Worm (Caenorhabditis elegans) whole organism, late embryonic: Measurements from ENCODE around the gene set-30.

Experiments used
- C38D4.7 ChIP-seq: fragments of 200-800 bp; sonication (Bioruptor generic); optimal IDR thresholded peaks from 2 replicates; lab custom pipeline; 2018; ENCODE audit warnings: mild to moderate bottlenecking, missing genetic modification characterization, moderate library complexity, missing compliant biosample characterization
- F13H6.1 ChIP-seq: sonication (generic microtip); optimal IDR thresholded peaks from 2 replicates; lab custom pipeline; 2016; ENCODE audit warnings: missing genetic modification characterization, missing compliant biosample characterization
- K02D7.2 ChIP-seq: sonication (generic microtip); optimal IDR thresholded peaks from 2 replicates; lab custom pipeline; 2017; ENCODE audit warnings: mild to moderate bottlenecking, missing genetic modification characterization, missing compliant biosample characterization
- T23F11.4 ChIP-seq: fragments of 200-800 bp; sonication (Bioruptor generic); optimal IDR thresholded peaks from 2 replicates; lab custom pipeline; 2018; ENCODE audit warnings: mild to moderate bottlenecking, missing genetic modification characterization, missing compliant biosample characterization
- ama-1 ChIP-seq: fragments of 150-350 bp; optimal IDR thresholded peaks from 2 replicates; lab custom pipeline; 2014
- ceh-14 ChIP-seq: sonication (generic microtip); optimal IDR thresholded peaks from 2 replicates; lab custom pipeline; 2016; ENCODE audit warnings: missing genotype, missing genetic modification characterization, missing compliant biosample characterization
- ceh-18 ChIP-seq: sonication (generic microtip); optimal IDR thresholded peaks from 2 replicates; lab custom pipeline; 2016; ENCODE audit warnings: missing genetic modification characterization, missing compliant biosample characterization
- ceh-19 ChIP-seq: fragments of 200-800 bp; sonication (Bioruptor generic); optimal IDR thresholded peaks from 2 replicates; lab custom pipeline; 2018; ENCODE audit warnings: mild to moderate bottlenecking, missing genetic modification characterization, missing compliant biosample characterization
- ceh-2 ChIP-seq: sonication (generic microtip); optimal IDR thresholded peaks from 2 replicates; lab custom pipeline; 2016; ENCODE audit warnings: missing genotype, missing genetic modification characterization, missing compliant biosample characterization
- ceh-24 ChIP-seq: sonication (generic microtip); optimal IDR thresholded peaks from 2 replicates; lab custom pipeline; 2016; ENCODE audit warnings: mild to moderate bottlenecking, missing genetic modification characterization, missing compliant biosample characterization
- ceh-30 ChIP-seq: fragments of 150-350 bp; optimal IDR thresholded peaks from 2 replicates; lab custom pipeline; 2014; ENCODE audit warnings: missing biosample characterization, missing genetic modification characterization
- ceh-31 ChIP-seq: sonication (generic microtip); optimal IDR thresholded peaks from 2 replicates; lab custom pipeline; 2016; ENCODE audit warnings: missing genetic modification characterization, missing compliant biosample characterization
- ceh-34 ChIP-seq: sonication (generic microtip); optimal IDR thresholded peaks from 2 replicates; lab custom pipeline; 2016; ENCODE audit warnings: mild to moderate bottlenecking, missing genetic modification characterization, missing compliant biosample characterization
- ceh-45 ChIP-seq: fragments of 200-800 bp; sonication (Bioruptor generic); IDR thresholded peaks from 2 replicates; pipeline ENCODE4 v1.3.6; 2022; ENCODE audit warnings: missing genetic modification reagents, missing genetic modification characterization, missing compliant biosample characterization
- ceh-48 ChIP-seq: sonication (generic microtip); optimal IDR thresholded peaks from 2 replicates; lab custom pipeline; 2016; ENCODE audit warnings: missing genetic modification characterization, inconsistent platforms, missing compliant biosample characterization
- ceh-6 ChIP-seq: fragments of 200-800 bp; sonication (Bioruptor generic); optimal IDR thresholded peaks from 2 replicates; lab custom pipeline; 2018; ENCODE audit warnings: mild to moderate bottlenecking, missing genetic modification characterization, missing compliant biosample characterization
- ceh-9 ChIP-seq: sonication (generic microtip); optimal IDR thresholded peaks from 2 replicates; lab custom pipeline; 2016; ENCODE audit warnings: mild to moderate bottlenecking, missing genetic modification characterization, inconsistent platforms, missing compliant biosample characterization
- dmd-4 ChIP-seq: sonication (generic microtip); optimal IDR thresholded peaks from 2 replicates; lab custom pipeline; 2016; ENCODE audit warnings: borderline replicate concordance, missing genetic modification characterization, missing compliant biosample characterization
- dve-1 ChIP-seq: sonication (generic microtip); optimal IDR thresholded peaks from 2 replicates; lab custom pipeline; 2017; ENCODE audit warnings: antibody characterized with exemption, mild to moderate bottlenecking, missing genetic modification characterization, missing compliant biosample characterization
- elt-2 ChIP-seq: sonication (generic microtip); optimal IDR thresholded peaks from 2 replicates; lab custom pipeline; 2016; ENCODE audit warnings: missing genetic modification reagents, missing genetic modification characterization, missing compliant biosample characterization
- fkh-10 ChIP-seq: fragments of 150-350 bp; optimal IDR thresholded peaks from 2 replicates; lab custom pipeline; 2014; ENCODE audit warnings: missing biosample characterization, missing genetic modification reagents, missing genetic modification characterization
- fkh-6 ChIP-seq: sonication (generic microtip); optimal IDR thresholded peaks from 2 replicates; lab custom pipeline; 2016; ENCODE audit warnings: missing genetic modification characterization, missing compliant biosample characterization
- hlh-13 ChIP-seq: fragments of 200-800 bp; sonication (Bioruptor generic); optimal IDR thresholded peaks from 2 replicates; lab custom pipeline; 2018; ENCODE audit warnings: mild to moderate bottlenecking, missing genetic modification characterization, missing compliant biosample characterization
- hlh-30 ChIP-seq: sonication (generic microtip); optimal IDR thresholded peaks from 2 replicates; lab custom pipeline; 2017; ENCODE audit warnings: antibody characterized with exemption, missing genetic modification characterization, missing compliant biosample characterization; ENCODE audit not compliant: insufficient read depth
- hlh-6 ChIP-seq: sonication (generic microtip); optimal IDR thresholded peaks from 2 replicates; lab custom pipeline; 2016; ENCODE audit warnings: missing genotype, missing genetic modification characterization, missing compliant biosample characterization
- lin-11 ChIP-seq: fragments of 200-800 bp; sonication (Bioruptor generic); optimal IDR thresholded peaks from 2 replicates; lab custom pipeline; 2018; ENCODE audit warnings: mild to moderate bottlenecking, missing genetic modification characterization, missing compliant biosample characterization
- madf-2 ChIP-seq: sonication (generic microtip); optimal IDR thresholded peaks from 2 replicates; lab custom pipeline; 2017; ENCODE audit warnings: missing genetic modification characterization, missing compliant biosample characterization
- nhr-11 ChIP-seq: fragments of 150-350 bp; optimal IDR thresholded peaks from 2 replicates; lab custom pipeline; 2014; ENCODE audit warnings: missing biosample characterization, missing genetic modification characterization
- npax-4 ChIP-seq: sonication (generic microtip); optimal IDR thresholded peaks from 2 replicates; lab custom pipeline; 2016; ENCODE audit warnings: missing genetic modification characterization, missing compliant biosample characterization
- pat-9 ChIP-seq: fragments of 200-800 bp; sonication (Bioruptor generic); optimal IDR thresholded peaks from 2 replicates; lab custom pipeline; 2018; ENCODE audit warnings: mild to moderate bottlenecking, missing genetic modification characterization, moderate library complexity, missing compliant biosample characterization
- pha-2 ChIP-seq: sonication (generic microtip); optimal IDR thresholded peaks from 2 replicates; lab custom pipeline; 2017; ENCODE audit warnings: mild to moderate bottlenecking, missing genetic modification characterization, missing compliant biosample characterization
- rnt-1 ChIP-seq: sonication (generic microtip); optimal IDR thresholded peaks from 2 replicates; lab custom pipeline; 2016; ENCODE audit warnings: missing genetic modification characterization, missing compliant biosample characterization
- sdc-2 ChIP-seq: sonication (generic microtip); optimal IDR thresholded peaks from 2 replicates; lab custom pipeline; 2016; ENCODE audit warnings: missing genotype, missing genetic modification characterization, missing compliant biosample characterization
- sox-2 ChIP-seq: fragments of 200-800 bp; sonication (Bioruptor generic); IDR thresholded peaks from 2 replicates; pipeline ENCODE4 v1.3.6; 2022; ENCODE audit warnings: missing genetic modification reagents, missing genetic modification characterization, missing compliant biosample characterization
- sox-4 ChIP-seq: sonication (generic microtip); optimal IDR thresholded peaks from 2 replicates; lab custom pipeline; 2017; ENCODE audit warnings: mild to moderate bottlenecking, missing genetic modification characterization, inconsistent platforms, missing compliant biosample characterization
- syd-9 ChIP-seq: sonication (generic microtip); optimal IDR thresholded peaks from 2 replicates; lab custom pipeline; 2016; ENCODE audit warnings: mild to moderate bottlenecking, missing genetic modification characterization, moderate library complexity, missing compliant biosample characterization
- tbx-2 ChIP-seq: sonication (generic microtip); optimal IDR thresholded peaks from 2 replicates; lab custom pipeline; 2016; ENCODE audit warnings: missing genetic modification characterization, missing compliant biosample characterization
- tbx-7 ChIP-seq: sonication (generic microtip); optimal IDR thresholded peaks from 2 replicates; lab custom pipeline; 2016; ENCODE audit warnings: missing genotype, missing genetic modification characterization, missing compliant biosample characterization
- unc-42 ChIP-seq: sonication (generic microtip); optimal IDR thresholded peaks from 2 replicates; lab custom pipeline; 2016; ENCODE audit warnings: missing genotype, missing genetic modification characterization, missing compliant biosample characterization
- unc-55 ChIP-seq: sonication (generic microtip); optimal IDR thresholded peaks from 2 replicates; lab custom pipeline; 2017; ENCODE audit warnings: missing biosample characterization, missing genetic modification reagents, missing genetic modification characterization
- unc-86 ChIP-seq: sonication (generic microtip); optimal IDR thresholded peaks from 2 replicates; lab custom pipeline; 2016; ENCODE audit warnings: missing genetic modification characterization, missing compliant biosample characterization

set-30 gene

DNA sequence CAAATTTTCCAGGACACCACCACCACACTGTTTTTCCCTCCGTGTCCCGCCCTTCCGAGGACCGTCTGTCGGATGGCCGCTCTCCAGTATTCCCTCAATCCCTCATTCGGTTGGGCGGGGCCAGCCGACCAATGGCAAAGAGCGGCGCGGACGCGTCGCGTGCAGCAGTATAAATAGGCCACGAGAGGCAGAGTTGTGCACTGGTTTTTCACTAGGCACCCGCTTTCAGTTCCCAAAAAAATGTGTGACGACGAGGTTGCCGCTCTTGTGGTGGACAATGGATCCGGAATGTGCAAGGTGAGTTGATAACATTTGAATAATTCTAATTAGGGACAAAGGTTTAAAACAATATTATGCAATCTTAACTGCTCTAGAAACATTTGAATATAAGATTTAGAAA is 38.6 kb upstream of the set-30 start, which contains the start of gene act-4 (continued):
- TF ChIP-seq npax-4 (tag; lab: Kevin White, UChicago) (no peak), ceh-9 (no peak), syd-9 (tag; lab: Kevin White, UChicago) (peak; percentile 28), nhr-11 (tag; lab: Kevin White, UChicago) (no peak), unc-42 (tag; lab: Kevin White, UChicago) (peak; percentile 13)

DNA sequence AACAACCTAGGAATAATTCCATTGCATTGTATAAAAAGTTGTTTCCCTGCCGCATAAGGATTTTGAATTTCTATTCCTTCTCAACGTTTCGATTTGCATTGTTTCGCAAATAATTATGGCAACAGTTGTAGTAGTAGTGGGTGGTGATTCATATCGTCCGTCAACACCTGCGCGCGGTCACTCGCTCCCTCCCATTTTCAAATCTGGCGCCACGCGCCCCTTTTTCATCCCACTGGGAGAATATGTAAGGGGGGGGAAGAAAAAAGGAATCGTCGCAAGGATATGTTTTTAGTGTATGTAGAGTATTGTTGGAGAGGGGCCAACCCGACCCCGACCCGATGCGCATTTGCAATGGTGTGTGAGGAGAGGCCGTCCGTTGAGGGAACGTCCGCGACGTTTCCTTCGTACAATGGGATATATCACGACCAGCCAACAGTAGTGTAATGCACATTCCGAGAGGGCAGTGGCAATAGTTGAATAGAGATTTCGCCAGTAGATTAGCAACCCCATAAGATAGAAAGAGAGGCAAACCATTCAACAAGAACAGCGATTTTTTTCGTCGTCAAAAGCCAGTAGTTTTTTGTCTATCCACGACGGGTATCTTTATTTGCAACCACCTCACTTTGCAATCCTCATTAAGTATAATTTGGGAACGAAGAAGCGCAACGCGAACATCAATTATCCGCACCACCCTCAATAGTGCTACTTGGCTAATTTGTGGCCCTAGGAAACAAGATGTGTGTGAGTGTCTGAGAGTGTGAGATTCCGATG is 38.0 kb upstream of the set-30 start:
- TF ChIP-seq madf-2 (tag; lab: Kevin White, UChicago) (no peak), hlh-6 (tag; lab: Kevin White, UChicago) (no peak), ama-1 (peak; percentile 3), sox-4 (tag; lab: Kevin White, UChicago) (peak; percentile 22), dve-1 (tag; lab: Kevin White, UChicago) (no peak), ceh-31 (peak; percentile 15), ceh-30 (tag; lab: Kevin White, UChicago) (no peak), T23F11.4 (GFP tag; lab: Kevin White, UChicago) (no peak), rnt-1 (tag; lab: Kevin White, UChicago) (no peak), syd-9 (tag; lab: Kevin White, UChicago) (no peak), ceh-9 (peak; percentile 9), pat-9 (tag; lab: Kevin White, UChicago) (no peak), C38D4.7 (GFP tag; lab: Kevin White, UChicago) (no peak), hlh-13 (GFP tag; lab: Kevin White, UChicago) (peak; percentile 28), ceh-34 (tag; lab: Kevin White, UChicago) (no peak), sox-2 (peak; percentile 11; the same call in 1 of the 2 replicates), ceh-45 (no peak), unc-42 (tag; lab: Kevin White, UChicago) (no peak), hlh-30 (tag; lab: Kevin White, UChicago) (no peak), nhr-11 (tag; lab: Kevin White, UChicago) (no peak), dmd-4 (tag; lab: Kevin White, UChicago) (no peak), npax-4 (tag; lab: Kevin White, UChicago) (no peak), fkh-6 (tag; lab: Kevin White, UChicago) (no peak), fkh-10 (GFP tag; lab: Kevin White, UChicago) (no peak), pha-2 (tag; lab: Kevin White, UChicago) (no peak), tbx-7 (tag; lab: Kevin White, UChicago) (no peak), unc-86 (tag; lab: Kevin White, UChicago) (no peak), K02D7.2 (peak; percentile 47), sdc-2 (tag; lab: Kevin White, UChicago) (no peak), lin-11 (tag; lab: Kevin White, UChicago) (no peak), ceh-14 (no peak), tbx-2 (peak; percentile 27), unc-55 (GFP tag; lab: Kevin White, UChicago) (no peak), ceh-48 (no peak), ceh-18 (no peak), ceh-2 (tag; lab: Kevin White, UChicago) (no peak), ceh-24 (tag; lab: Kevin White, UChicago) (no peak), F13H6.1 (tag; lab: Kevin White, UChicago) (no peak), ceh-6 (GFP tag; lab: Kevin White, UChicago) (no peak), ceh-19 (GFP tag; lab: Kevin White, UChicago) (peak; percentile 47), elt-2 (tag; lab: Kevin White, UChicago) (no peak)
